Worm (Caenorhabditis elegans): ENCODE measurements around the gene tank-1.

The tank-1 gene

ce11 chrV:1230540-1230939 lies 55.0 kb downstream of the tank-1 start:
- no peak for TF ChIP-seq unc-55 (GFP tag; optimal IDR thresholded peaks at IDR 0.05)
- TF ChIP-seq fax-1 (tag; optimal IDR thresholded peaks at IDR 0.05), result no peak
- TF ChIP-seq Y22D7AL.16 (tag; optimal IDR thresholded peaks at IDR 0.05), result no peak
- no peak for TF ChIP-seq mec-3 (tag; optimal IDR thresholded peaks at IDR 0.05; ENCODE audit: borderline replicate concordance)
- peak; percentile 85 for TF ChIP-seq dve-1 (tag; optimal IDR thresholded peaks at IDR 0.05)

DNA sequence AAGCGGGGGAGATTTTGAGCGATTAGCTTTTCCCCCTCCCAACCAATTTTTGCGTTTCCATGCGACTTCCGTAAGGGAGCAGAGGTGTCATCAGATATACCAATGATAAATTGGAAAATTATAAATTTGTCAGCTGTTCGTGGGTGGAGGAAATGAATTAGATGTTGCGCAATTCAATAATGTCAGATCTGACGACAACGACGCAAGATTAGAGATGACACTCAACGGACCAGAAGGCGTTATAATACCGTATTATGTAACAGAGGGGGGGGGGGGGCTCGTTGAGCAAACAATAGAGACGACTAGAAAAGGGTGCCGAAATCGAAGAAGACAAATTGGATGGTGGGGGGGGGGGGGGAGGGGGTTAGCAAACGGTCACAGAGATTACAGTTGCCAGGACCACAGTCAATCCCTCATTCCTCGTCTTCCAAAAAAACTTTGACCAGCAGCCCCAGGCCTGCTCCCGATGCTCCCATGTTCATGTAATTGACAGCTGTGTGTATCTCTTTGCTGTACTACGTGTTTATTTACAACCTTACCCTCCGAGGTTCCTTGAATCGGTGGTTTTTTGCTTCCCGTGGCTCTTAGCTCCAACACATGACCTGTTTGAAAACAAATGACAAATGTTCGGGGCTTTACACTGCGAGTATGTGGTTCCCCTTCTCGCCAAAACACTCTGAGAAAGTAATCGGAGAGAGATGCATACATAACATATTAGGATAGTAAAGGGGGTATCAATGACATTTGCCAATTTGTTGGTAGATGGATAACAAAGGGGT lies 56.4 kb downstream of the tank-1 start:
- TF ChIP-seq ceh-19 (GFP tag; optimal IDR thresholded peaks at IDR 0.05), result no peak
- TF ChIP-seq unc-55 (GFP tag; optimal IDR thresholded peaks at IDR 0.05), result peak; percentile 45

DNA sequence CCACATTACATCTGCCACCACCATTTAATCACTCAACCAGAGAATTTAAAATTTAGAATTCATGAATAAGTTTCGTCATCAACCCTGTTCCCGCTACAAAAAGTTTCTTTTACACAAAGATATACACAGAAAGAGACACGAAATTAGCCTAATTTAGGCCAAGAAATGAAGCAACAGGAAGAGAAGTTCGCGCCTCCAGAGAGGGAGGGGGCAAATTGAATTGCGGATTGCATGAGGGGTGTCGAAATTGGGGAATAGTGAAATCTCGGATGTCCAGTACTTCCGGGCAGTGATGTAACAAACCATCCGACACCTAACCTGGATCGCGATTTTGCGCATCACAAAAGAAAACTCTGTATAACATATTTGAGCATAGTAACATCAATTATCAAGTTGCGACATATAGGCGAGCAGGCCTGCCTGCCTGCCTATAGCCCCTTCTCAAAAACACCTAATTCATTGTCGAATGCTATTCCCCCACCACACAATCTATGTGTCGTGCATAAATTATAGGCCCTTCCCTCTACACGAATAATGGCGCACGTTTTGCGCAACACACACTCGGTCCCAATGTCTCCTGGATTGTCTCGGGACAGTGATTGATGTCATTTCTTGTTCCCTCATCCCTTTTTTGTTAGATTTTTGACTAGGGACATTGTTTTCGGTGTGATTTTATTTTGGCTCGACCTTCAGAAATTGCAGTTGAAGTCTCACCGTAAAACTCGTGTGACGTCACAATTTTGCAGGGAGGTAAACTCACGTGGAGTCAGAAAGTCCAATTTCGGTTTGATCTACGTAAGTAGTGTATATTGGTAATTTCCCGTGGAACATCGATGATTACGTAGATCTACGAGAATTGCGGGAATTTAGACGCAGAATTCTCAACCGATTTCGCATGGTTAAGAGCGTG lies 57.5 kb downstream of the tank-1 start:
- TF ChIP-seq unc-42 (tag; optimal IDR thresholded peaks at IDR 0.05) (peak; percentile 79), K02D7.2 (tag; optimal IDR thresholded peaks at IDR 0.05) (no peak), ceh-6 (GFP tag; optimal IDR thresholded peaks at IDR 0.05) (no peak), ceh-22 (tag; optimal IDR thresholded peaks at IDR 0.05) (no peak), ceh-18 (tag; optimal IDR thresholded peaks at IDR 0.05) (no peak), pax-1 (tag; optimal IDR thresholded peaks at IDR 0.05) (no peak), hlh-6 (tag; optimal IDR thresholded peaks at IDR 0.05) (no peak), zip-5 (tag; optimal IDR thresholded peaks at IDR 0.05) (no peak), mec-3 (tag; optimal IDR thresholded peaks at IDR 0.05; ENCODE audit: borderline replicate concordance) (no peak), dve-1 (tag; optimal IDR thresholded peaks at IDR 0.05) (no peak), pag-3 (tag; optimal IDR thresholded peaks at IDR 0.05; ENCODE audit: borderline replicate concordance) (no peak), ceh-31 (tag; optimal IDR thresholded peaks at IDR 0.05) (peak; percentile 5), nfya-1 (tag; optimal IDR thresholded peaks at IDR 0.05) (no peak), fkh-6 (tag; optimal IDR thresholded peaks at IDR 0.05) (no peak), ceh-19 (GFP tag; optimal IDR thresholded peaks at IDR 0.05) (no peak), unc-55 (GFP tag; optimal IDR thresholded peaks at IDR 0.05) (peak; percentile 5), sdc-2 (tag; optimal IDR thresholded peaks at IDR 0.05) (no peak), sox-2 (GFP tag; IDR thresholded peaks at IDR 0.05) (no peak), pha-4 (tag; optimal IDR thresholded peaks at IDR 0.05) (no peak), ama-1 (optimal IDR thresholded peaks at IDR 0.05) (no peak), ref-2 (tag; optimal IDR thresholded peaks at IDR 0.05) (no peak)

Measured in whole organism, late embryonic.